Worm (Caenorhabditis elegans): Measurements from ENCODE around the gene col-168.

Gene col-168

ce11 chrX:6311391-6311790 lies 14.8 kb upstream of the col-168 start, which contains the start of gene npr-38 (continued):
- TF ChIP-seq zip-11 (GFP tag; IDR thresholded peaks at IDR 0.05) (no peak), unc-130 (GFP tag; optimal IDR thresholded peaks at IDR 0.05) (no peak), aha-1 (tag) (no peak), F49E8.2 (tag; optimal IDR thresholded peaks at IDR 0.05; ENCODE audit: borderline replicate concordance) (no peak), mdl-1 (tag; optimal IDR thresholded peaks at IDR 0.05) (no peak)

- TF ChIP-seq egl-27 (tag; optimal IDR thresholded peaks at IDR 0.05) (no peak), daf-12 (tag; optimal IDR thresholded peaks at IDR 0.05) (no peak), hlh-30 (tag; optimal IDR thresholded peaks at IDR 0.05; ENCODE audit: insufficient read depth) (peak; percentile 4), mdl-1 (tag; optimal IDR thresholded peaks at IDR 0.05) (peak in 1 of 2 experiments; percentile 35), mdt-29 (GFP tag; IDR thresholded peaks at IDR 0.05) (no peak), lin-1 (GFP tag; IDR thresholded peaks at IDR 0.05) (no peak), ces-1 (GFP tag; optimal IDR thresholded peaks at IDR 0.05) (no peak), lin-38 (GFP tag; IDR thresholded peaks at IDR 0.05) (no peak), daf-16 (GFP tag; optimal IDR thresholded peaks at IDR 0.05) (no peak), daf-16 (tag; optimal IDR thresholded peaks at IDR 0.05) (no peak), Y5F2A.4 (GFP tag; optimal IDR thresholded peaks at IDR 0.05) (no peak), nhr-25 (tag; optimal IDR thresholded peaks at IDR 0.05; ENCODE audit: borderline replicate concordance, insufficient read depth) (peak; percentile 58), nhr-28 (tag; optimal IDR thresholded peaks at IDR 0.05) (peak; percentile 75), saeg-2 (GFP tag; IDR thresholded peaks at IDR 0.05) (no peak)
These were observed 7.4 kb upstream of the col-168 start for ce11 chrX:6318803-6319202.

- no peak for TF ChIP-seq attf-4 (tag; optimal IDR thresholded peaks at IDR 0.05)
- no peak for TF ChIP-seq mxl-3 (GFP tag; optimal IDR thresholded peaks at IDR 0.05)
- no peak for TF ChIP-seq aha-1 (tag)
- TF ChIP-seq sdz-12 (GFP tag; optimal IDR thresholded peaks at IDR 0.05): no peak
- TF ChIP-seq zip-2 (tag; optimal IDR thresholded peaks at IDR 0.05): no peak
- no peak for TF ChIP-seq spr-1 (tag; optimal IDR thresholded peaks at IDR 0.05)
- TF ChIP-seq nhr-28 (tag; optimal IDR thresholded peaks at IDR 0.05): no peak
- no peak for TF ChIP-seq nhr-48 (tag; optimal IDR thresholded peaks at IDR 0.05)
- TF ChIP-seq nhr-102 (tag; optimal IDR thresholded peaks at IDR 0.05): no peak
These were observed 6.6 kb upstream of the col-168 start, which contains the start of gene chtb-3 for ce11 chrX:6319546-6319945. chtb-3 (minus strand) TSS chrX:6319646.

- TF ChIP-seq rbr-2 (tag; optimal IDR thresholded peaks at IDR 0.05) (peak; percentile 2), nhr-48 (tag; optimal IDR thresholded peaks at IDR 0.05) (peak; percentile 86), tra-1 (GFP tag; IDR thresholded peaks at IDR 0.05) (0 out of 2 replicates have a peak, but pooled peaks have one; percentile 19), unc-62 (GFP tag; optimal IDR thresholded peaks at IDR 0.05 in 1 of 2) (peak in 1 of 2 experiments; percentile 24), unc-62 (tag; optimal IDR thresholded peaks at IDR 0.05) (no peak), nhr-28 (tag; optimal IDR thresholded peaks at IDR 0.05) (peak; percentile 55), ceh-20 (GFP tag; IDR thresholded peaks at IDR 0.05) (0 out of 2 replicates have a peak, but pooled peaks have one; percentile 16), fos-1 (tag; optimal IDR thresholded peaks at IDR 0.05) (no peak), mdl-1 (tag; optimal IDR thresholded peaks at IDR 0.05) (peak in 1 of 2 experiments; percentile 45), mxl-3 (GFP tag; optimal IDR thresholded peaks at IDR 0.05) (peak; percentile 46), hlh-30 (tag; optimal IDR thresholded peaks at IDR 0.05; ENCODE audit: insufficient read depth) (peak; percentile 42), pqm-1 (tag; optimal IDR thresholded peaks at IDR 0.05) (no peak), spr-1 (tag; optimal IDR thresholded peaks at IDR 0.05) (peak; percentile 22), hlh-11 (tag; optimal IDR thresholded peaks at IDR 0.05) (peak; percentile 51), aha-1 (tag) (peak; percentile 40), fkh-10 (GFP tag; optimal IDR thresholded peaks at IDR 0.05) (no peak)
These were observed 5.3 kb upstream of the col-168 start for ce11 chrX:6320887-6321286.

ce11 chrX:6321380-6321779 lies 4.8 kb upstream of the col-168 start:
- TF ChIP-seq nhr-25 (tag; optimal IDR thresholded peaks at IDR 0.05; ENCODE audit: borderline replicate concordance, insufficient read depth) (peak; percentile 52), dmd-9 (GFP tag; IDR thresholded peaks at IDR 0.05) (no peak)
